Worm (Caenorhabditis elegans) whole organism, early embryonic: ENCODE results near the gene hda-2.

Experiments
- B0310.2 ChIP-seq: sonication (generic microtip); optimal IDR thresholded peaks from 2 replicates; lab custom pipeline; 2016; ENCODE audit warnings: mild to moderate bottlenecking, missing genetic modification characterization, missing compliant biosample characterization
- F13C5.2 ChIP-seq: sonication (generic microtip); optimal IDR thresholded peaks from 2 replicates; lab custom pipeline; 2017; ENCODE audit warnings: mild to moderate bottlenecking, missing genetic modification characterization, inconsistent platforms, missing compliant biosample characterization
- aly-1 ChIP-seq: sonication (generic microtip); optimal IDR thresholded peaks from 2 replicates; lab custom pipeline; 2016; ENCODE audit warnings: missing genetic modification characterization, missing compliant biosample characterization
- ama-1 ChIP-seq: fragments of 150-350 bp; optimal IDR thresholded peaks from 2 replicates; lab custom pipeline; 2014
- ceh-13 ChIP-seq: fragments of 200-800 bp; sonication (Bioruptor generic); optimal IDR thresholded peaks from 2 replicates; lab custom pipeline; 2018; ENCODE audit warnings: mild to moderate bottlenecking, missing genetic modification characterization, missing compliant biosample characterization
- ceh-36 ChIP-seq: sonication (generic microtip); optimal IDR thresholded peaks from 2 replicates; lab custom pipeline; 2016; ENCODE audit warnings: missing genetic modification characterization, inconsistent platforms, missing compliant biosample characterization
- ets-7 ChIP-seq: sonication (generic microtip); optimal IDR thresholded peaks from 2 replicates; lab custom pipeline; 2016; ENCODE audit warnings: missing genotype, missing genetic modification characterization, missing compliant biosample characterization
- flt-1 ChIP-seq: fragments of 200-800 bp; sonication (Bioruptor generic); IDR thresholded peaks from 2 replicates; pipeline ENCODE4 v1.3.6; 2022; ENCODE audit warnings: missing genetic modification characterization, missing compliant biosample characterization
- hmbx-1 ChIP-seq: sonication (generic microtip); optimal IDR thresholded peaks from 2 replicates; lab custom pipeline; 2016; ENCODE audit warnings: mild to moderate bottlenecking, missing genetic modification characterization, missing compliant biosample characterization
- hmg-4 ChIP-seq: fragments of 200-800 bp; sonication (Bioruptor generic); optimal IDR thresholded peaks from 2 replicates; lab custom pipeline; 2018; ENCODE audit warnings: mild to moderate bottlenecking, missing genetic modification characterization, missing compliant biosample characterization
- hnd-1 ChIP-seq: sonication (generic microtip); optimal IDR thresholded peaks from 2 replicates; lab custom pipeline; 2016; ENCODE audit warnings: missing genetic modification characterization, missing compliant biosample characterization
- pes-1 ChIP-seq: fragments of 200-800 bp; sonication (Bioruptor generic); IDR thresholded peaks from 2 replicates; pipeline ENCODE4 v1.3.6; 2022; ENCODE audit warnings: missing genetic modification reagents, missing genetic modification characterization, missing compliant biosample characterization
- scrt-1 ChIP-seq: fragments of 200-800 bp; sonication (Bioruptor generic); IDR thresholded peaks from 2 replicates; pipeline ENCODE4 v1.3.6; 2022; ENCODE audit warnings: missing genetic modification characterization, missing compliant biosample characterization
- sea-1 ChIP-seq: fragments of 200-800 bp; sonication (Bioruptor generic); conservative IDR thresholded peaks from 2 replicates; pipeline ENCODE4 v1.3.6; 2022; ENCODE audit warnings: missing genetic modification characterization, missing compliant biosample characterization
- tbx-11 ChIP-seq: fragments of 200-800 bp; sonication (Bioruptor generic); IDR thresholded peaks from 2 replicates; pipeline ENCODE4 v1.3.6; 2022; ENCODE audit warnings: missing genetic modification characterization, missing compliant biosample characterization
- tbx-37 ChIP-seq: fragments of 200-800 bp; sonication (Bioruptor generic); conservative IDR thresholded peaks from 2 replicates; pipeline ENCODE4 v1.3.6; 2022; ENCODE audit warnings: missing genetic modification reagents, missing genetic modification characterization, missing compliant biosample characterization
- tra-4 ChIP-seq: sonication (generic microtip); optimal IDR thresholded peaks from 2 replicates; lab custom pipeline; 2017; ENCODE audit warnings: missing genetic modification characterization, missing compliant biosample characterization

hda-2 gene

DNA sequence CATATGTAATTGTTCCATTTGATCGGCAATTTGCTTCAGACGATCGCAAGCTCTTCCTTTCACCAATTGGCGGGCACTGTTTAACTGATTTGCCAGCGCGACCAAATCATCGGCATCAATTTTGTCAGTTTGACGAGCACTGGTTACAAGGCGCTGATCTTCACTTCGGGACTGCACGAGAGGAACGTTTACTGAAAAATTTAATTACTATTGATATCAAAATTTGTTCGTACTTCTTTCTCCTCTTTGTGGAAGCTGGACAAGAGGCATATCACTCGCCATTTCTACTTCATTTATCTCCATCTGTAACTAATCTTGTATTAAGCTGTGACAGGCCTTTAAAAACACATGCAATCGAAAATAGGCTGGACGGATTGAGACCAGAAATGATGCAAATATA, 15.5 kb upstream of the hda-2 start, which contains the start of gene C08B11.9:
Gene C08B11.9 (minus strand): TSS at position 307 of the 400 bp plus-strand sequence.
- TF ChIP-seq hmbx-1 (tag; lab: Kevin White, UChicago) (no peak), scrt-1 (no peak), tbx-11 (GFP tag; lab: Robert Waterston, UW) (no peak), ceh-13 (GFP tag; lab: Kevin White, UChicago) (no peak), sea-1 (GFP tag; lab: Robert Waterston, UW) (no peak), flt-1 (GFP tag; lab: Robert Waterston, UW) (no peak), F13C5.2 (tag; lab: Kevin White, UChicago) (no peak)

ce11 chrII:8037246-8037645, 14.9 kb upstream of the hda-2 start, which contains the start of gene arp-6:
Gene arp-6 (minus strand): TSS chrII:8037346.
- TF ChIP-seq pes-1, result no peak
- TF ChIP-seq aly-1 (tag; lab: Kevin White, UChicago), result no peak
- TF ChIP-seq F13C5.2 (tag; lab: Kevin White, UChicago), result no peak
- TF ChIP-seq tbx-11 (GFP tag; lab: Robert Waterston, UW), result no peak
- no peak for TF ChIP-seq ceh-13 (GFP tag; lab: Kevin White, UChicago)
- no peak for TF ChIP-seq tra-4 (tag; lab: Kevin White, UChicago)
- no peak for TF ChIP-seq sea-1 (GFP tag; lab: Robert Waterston, UW)
- no peak for TF ChIP-seq tbx-37
- no peak for TF ChIP-seq ets-7
- TF ChIP-seq hnd-1 (tag; lab: Kevin White, UChicago), result no peak
- no peak for TF ChIP-seq ceh-36 (tag; lab: Kevin White, UChicago)
- TF ChIP-seq ama-1 (lab: Kevin White, UChicago), result no peak

DNA sequence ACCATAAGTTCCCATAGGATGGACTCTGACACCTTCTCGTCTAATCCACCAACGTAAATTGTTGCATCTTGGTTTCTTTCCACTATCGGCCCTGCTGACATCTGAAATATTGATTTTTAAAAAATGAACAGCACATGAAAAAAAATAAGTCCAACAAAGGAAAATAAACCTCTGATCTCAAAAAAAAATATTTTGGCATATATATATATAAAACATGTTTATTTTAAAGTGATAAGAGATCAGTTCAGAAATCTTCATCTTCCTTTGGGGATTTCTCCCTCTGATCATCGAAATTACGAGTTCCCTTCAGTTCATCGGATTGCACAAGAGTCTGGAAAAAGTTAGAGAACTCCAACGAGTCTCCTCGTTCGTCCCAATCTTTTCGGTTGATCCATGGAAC, 13.3 kb upstream of the hda-2 start, which contains the start of gene sap-49:
Gene sap-49 (minus strand): TSS at position 101 of the 400 bp plus-strand sequence.
- TF ChIP-seq hmbx-1 (tag; lab: Kevin White, UChicago), result no peak

DNA sequence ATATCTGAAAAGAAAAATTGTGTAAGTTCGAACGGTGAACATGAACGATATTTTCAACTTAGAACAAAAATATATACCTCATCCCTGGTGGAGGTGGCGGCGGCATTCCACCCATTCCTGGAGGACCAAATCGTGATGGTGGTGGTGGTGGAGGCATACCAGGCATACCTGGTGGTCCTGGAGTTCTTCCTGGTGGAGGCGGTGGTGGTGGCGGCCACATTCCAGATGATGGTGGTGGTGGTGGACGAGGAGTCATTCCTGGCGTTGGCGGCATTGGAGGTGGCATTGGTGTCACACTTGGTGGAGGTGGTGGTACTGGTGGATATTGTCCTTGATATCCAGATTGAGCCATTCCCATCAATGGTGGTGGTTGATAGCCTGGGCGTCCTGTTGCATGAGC, 12.3 kb upstream of the hda-2 start:
- TF ChIP-seq flt-1 (GFP tag; lab: Robert Waterston, UW), result no peak
- no peak for TF ChIP-seq aly-1 (tag; lab: Kevin White, UChicago)
- no peak for TF ChIP-seq pes-1
- no peak for TF ChIP-seq scrt-1
- no peak for TF ChIP-seq hmbx-1 (tag; lab: Kevin White, UChicago)
- TF ChIP-seq ceh-13 (GFP tag; lab: Kevin White, UChicago), result no peak
- TF ChIP-seq F13C5.2 (tag; lab: Kevin White, UChicago), result no peak
- no peak for TF ChIP-seq tbx-37
- no peak for TF ChIP-seq tra-4 (tag; lab: Kevin White, UChicago)
- TF ChIP-seq B0310.2, result no peak
- TF ChIP-seq sea-1 (GFP tag; lab: Robert Waterston, UW), result no peak
- TF ChIP-seq hnd-1 (tag; lab: Kevin White, UChicago), result no peak
- no peak for TF ChIP-seq ceh-36 (tag; lab: Kevin White, UChicago)

ce11 chrII:8034008-8034407, 11.6 kb upstream of the hda-2 start:
- TF ChIP-seq ceh-13 (GFP tag; lab: Kevin White, UChicago), result no peak
- TF ChIP-seq sea-1 (GFP tag; lab: Robert Waterston, UW), result no peak
- TF ChIP-seq B0310.2, result no peak
- no peak for TF ChIP-seq tbx-11 (GFP tag; lab: Robert Waterston, UW)
- no peak for TF ChIP-seq tbx-37
- TF ChIP-seq flt-1 (GFP tag; lab: Robert Waterston, UW), result no peak
- TF ChIP-seq F13C5.2 (tag; lab: Kevin White, UChicago), result no peak
- no peak for TF ChIP-seq ets-7
- no peak for TF ChIP-seq hnd-1 (tag; lab: Kevin White, UChicago)
- no peak for TF ChIP-seq scrt-1
- TF ChIP-seq hmg-4 (GFP tag; lab: Kevin White, UChicago), result no peak
- TF ChIP-seq tra-4 (tag; lab: Kevin White, UChicago), result no peak
- TF ChIP-seq pes-1, result no peak
- no peak for TF ChIP-seq hmbx-1 (tag; lab: Kevin White, UChicago)
- TF ChIP-seq ceh-36 (tag; lab: Kevin White, UChicago), result no peak
- no peak for TF ChIP-seq ama-1 (lab: Kevin White, UChicago)
- no peak for TF ChIP-seq aly-1 (tag; lab: Kevin White, UChicago)

DNA sequence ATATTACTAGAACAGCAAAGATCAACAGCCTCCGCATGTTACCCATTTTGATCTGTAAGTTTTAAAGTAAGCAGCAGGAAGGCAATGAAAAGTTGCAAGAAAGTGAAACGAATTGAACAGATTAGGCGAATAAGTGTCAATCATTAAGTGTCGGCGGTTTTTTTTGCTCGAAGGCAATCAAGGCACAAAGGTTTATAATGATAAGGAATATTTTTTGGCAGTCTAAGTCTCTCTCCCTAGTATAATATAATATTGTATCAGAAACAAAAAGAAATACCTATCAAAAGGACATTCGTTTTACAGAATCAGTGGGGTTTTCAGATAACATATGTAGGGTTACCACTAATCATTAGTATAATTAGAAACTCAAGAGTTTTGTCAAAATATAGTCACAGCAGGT, 10.3 kb upstream of the hda-2 start, which contains the start of gene nrf-6:
Gene nrf-6 (minus strand): TSS at position 52 of the 400 bp plus-strand sequence.
- no peak for TF ChIP-seq ets-7
- TF ChIP-seq F13C5.2 (tag; lab: Kevin White, UChicago), result no peak
- no peak for TF ChIP-seq hnd-1 (tag; lab: Kevin White, UChicago)
- TF ChIP-seq B0310.2, result no peak
- TF ChIP-seq ceh-13 (GFP tag; lab: Kevin White, UChicago), result no peak
- no peak for TF ChIP-seq tbx-11 (GFP tag; lab: Robert Waterston, UW)
- no peak for TF ChIP-seq tra-4 (tag; lab: Kevin White, UChicago)
- no peak for TF ChIP-seq hmbx-1 (tag; lab: Kevin White, UChicago)
- TF ChIP-seq pes-1, result no peak
- no peak for TF ChIP-seq tbx-37
- TF ChIP-seq ama-1 (lab: Kevin White, UChicago), result no peak

- TF ChIP-seq ama-1 (lab: Kevin White, UChicago) (no peak), hnd-1 (tag; lab: Kevin White, UChicago) (no peak), B0310.2 (no peak), flt-1 (GFP tag; lab: Robert Waterston, UW) (no peak), hmg-4 (GFP tag; lab: Kevin White, UChicago) (no peak), aly-1 (tag; lab: Kevin White, UChicago) (no peak)
Measured at ce11 chrII:8028730-8029129, 6.4 kb upstream of the hda-2 start.

DNA sequence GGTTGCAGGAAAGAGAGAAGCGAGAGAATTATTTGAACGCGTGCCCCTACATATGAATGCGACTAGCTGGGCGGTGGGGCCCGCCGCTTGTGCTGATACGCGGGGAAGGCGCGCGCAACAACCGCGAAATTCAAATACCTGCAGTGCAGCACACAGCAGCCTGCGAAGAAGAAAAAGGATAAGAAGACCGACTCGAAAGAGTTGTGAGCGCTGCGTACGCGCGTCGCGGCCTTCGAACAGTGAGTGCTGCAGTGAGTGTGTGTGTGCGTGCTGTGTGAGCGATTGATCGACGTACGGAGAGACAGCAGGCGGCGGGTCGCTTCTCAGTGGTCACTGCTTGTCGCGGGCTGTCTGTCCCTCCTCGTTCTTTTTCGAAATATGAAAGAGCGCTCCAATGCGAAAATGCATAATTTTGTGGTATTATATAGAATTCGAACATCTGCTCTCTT, 5.9 kb upstream of the hda-2 start:
- TF ChIP-seq flt-1 (GFP tag; lab: Robert Waterston, UW), result no peak
- TF ChIP-seq ama-1 (lab: Kevin White, UChicago), result no peak
- no peak for TF ChIP-seq hnd-1 (tag; lab: Kevin White, UChicago)
- TF ChIP-seq tbx-37, result no peak
- peak; percentile 80 for TF ChIP-seq aly-1 (tag; lab: Kevin White, UChicago)
- peak; percentile 35 for TF ChIP-seq ets-7
- TF ChIP-seq hmg-4 (GFP tag; lab: Kevin White, UChicago), result peak; percentile 95
- peak; percentile 63 for TF ChIP-seq F13C5.2 (tag; lab: Kevin White, UChicago)
- TF ChIP-seq ceh-13 (GFP tag; lab: Kevin White, UChicago), result no peak
- TF ChIP-seq tra-4 (tag; lab: Kevin White, UChicago), result no peak
- TF ChIP-seq hmbx-1 (tag; lab: Kevin White, UChicago), result no peak
- peak; percentile 59; the same call in 1 of the 2 replicates for TF ChIP-seq scrt-1
- peak; percentile 26 for TF ChIP-seq B0310.2
- TF ChIP-seq pes-1, result peak; percentile 24; the same call in 1 of the 2 replicates
- TF ChIP-seq sea-1 (GFP tag; lab: Robert Waterston, UW), result no peak; the same call in 1 of the 2 replicates
- TF ChIP-seq tbx-11 (GFP tag; lab: Robert Waterston, UW), result no peak
- no peak for TF ChIP-seq ceh-36 (tag; lab: Kevin White, UChicago)
